Worm (Caenorhabditis elegans) whole organism, young adult: Measurements from ENCODE around the gene F59E12.6.

Experiments used
- C06A6.2 ChIP-seq: fragments of 200-800 bp; sonication (Bioruptor generic); conservative IDR thresholded peaks from 2 replicates; pipeline ENCODE4 v1.3.6; 2022; ENCODE audit warnings: missing genetic modification characterization, missing compliant biosample characterization
- F10E7.11 ChIP-seq: sonication (generic microtip); optimal IDR thresholded peaks from 2 replicates; lab custom pipeline; 2017; ENCODE audit warnings: mild to moderate bottlenecking, missing genetic modification characterization, moderate library complexity, missing compliant biosample characterization
- F22D6.2 ChIP-seq: sonication (generic microtip); optimal IDR thresholded peaks from 2 replicates; lab custom pipeline; 2016; ENCODE audit warnings: mild to moderate bottlenecking, missing genetic modification characterization, missing compliant biosample characterization
- F39B2.1 ChIP-seq: fragments of 200-800 bp; sonication (Bioruptor generic); IDR thresholded peaks from 2 replicates; pipeline ENCODE4 v1.3.6; 2022; ENCODE audit warnings: missing genetic modification reagents, missing genetic modification characterization, missing compliant biosample characterization
- K12H6.12 ChIP-seq: fragments of 200-800 bp; sonication (Bioruptor generic); optimal IDR thresholded peaks from 2 replicates; lab custom pipeline; 2018; ENCODE audit warnings: mild to moderate bottlenecking, missing genetic modification characterization, missing compliant biosample characterization
- T26A5.8 ChIP-seq: sonication (generic microtip); optimal IDR thresholded peaks from 2 replicates; lab custom pipeline; 2016; ENCODE audit warnings: missing genetic modification characterization, missing compliant biosample characterization
- Y95B8A.8 ChIP-seq: fragments of 200-800 bp; sonication (Bioruptor generic); IDR thresholded peaks from 2 replicates; pipeline ENCODE4 v1.3.6; 2022; ENCODE audit warnings: missing genetic modification reagents, missing genetic modification characterization, missing compliant biosample characterization
- akir-1 ChIP-seq: fragments of 200-800 bp; sonication (Bioruptor generic); optimal IDR thresholded peaks from 2 replicates; lab custom pipeline; 2018; ENCODE audit warnings: mild to moderate bottlenecking, missing genetic modification characterization, moderate library complexity, missing compliant biosample characterization
- ama-1 ChIP-seq, 3 experiments: fragments of 150-350 bp in 1 of 3; sonication (generic microtip) in 2 of 3; optimal IDR thresholded peaks; 2 replicates each; lab custom pipeline; 2014 to 2018; ENCODE audit warnings: missing biosample characterization in 2 of 3, missing genetic modification characterization in 2 of 3, missing genetic modification reagents in 2 of 3
- bed-1 ChIP-seq: fragments of 200-800 bp; sonication (Bioruptor generic); IDR thresholded peaks from 2 replicates; pipeline ENCODE4 v1.3.6; 2022; ENCODE audit warnings: missing genetic modification reagents, missing genetic modification characterization, missing compliant biosample characterization
- ceh-100 ChIP-seq: fragments of 200-800 bp; sonication (Bioruptor generic); IDR thresholded peaks from 2 replicates; pipeline ENCODE4 v1.3.6; 2022; ENCODE audit warnings: missing genetic modification reagents, missing genetic modification characterization, missing compliant biosample characterization
- ceh-27 ChIP-seq: fragments of 200-800 bp; sonication (Bioruptor generic); optimal IDR thresholded peaks from 2 replicates; lab custom pipeline; 2018; ENCODE audit warnings: mild to moderate bottlenecking, missing genetic modification characterization, moderate library complexity, missing compliant biosample characterization
- ceh-40 ChIP-seq: fragments of 200-800 bp; sonication (Bioruptor generic); IDR thresholded peaks from 2 replicates; pipeline ENCODE4 v1.3.6; 2022; ENCODE audit warnings: missing genetic modification characterization, missing compliant biosample characterization
- dox-1 ChIP-seq: fragments of 200-800 bp; sonication (Bioruptor generic); IDR thresholded peaks from 2 replicates; pipeline ENCODE4 v1.3.6; 2022; ENCODE audit warnings: missing genetic modification reagents, missing genetic modification characterization, missing compliant biosample characterization
- dpff-1 ChIP-seq: sonication (generic microtip); optimal IDR thresholded peaks from 2 replicates; lab custom pipeline; 2017; ENCODE audit warnings: mild to moderate bottlenecking, missing genetic modification characterization, missing compliant biosample characterization
- dpl-1 ChIP-seq: fragments of 150-350 bp; optimal IDR thresholded peaks from 2 replicates; lab custom pipeline; 2014; ENCODE audit warnings: missing biosample characterization, missing genetic modification reagents, missing genetic modification characterization
- egrh-3 ChIP-seq: fragments of 200-800 bp; sonication (Bioruptor generic); IDR thresholded peaks from 2 replicates; pipeline ENCODE4 v1.3.6; 2022; ENCODE audit warnings: missing genetic modification reagents, missing genetic modification characterization, missing compliant biosample characterization
- ets-4 ChIP-seq: fragments of 200-800 bp; sonication (Bioruptor generic); optimal IDR thresholded peaks from 2 replicates; lab custom pipeline; 2018; ENCODE audit warnings: mild to moderate bottlenecking, missing genetic modification characterization, missing compliant biosample characterization
- hlh-26 ChIP-seq: fragments of 200-800 bp; sonication (Bioruptor generic); conservative IDR thresholded peaks from 2 replicates; pipeline ENCODE4 v1.3.6; 2022; ENCODE audit warnings: missing genetic modification reagents, missing genetic modification characterization, missing compliant biosample characterization
- hmg-1.2 ChIP-seq: fragments of 200-800 bp; sonication (Bioruptor generic); IDR thresholded peaks from 2 replicates; pipeline ENCODE4 v1.3.6; 2022; ENCODE audit warnings: missing genetic modification reagents, missing genetic modification characterization, missing compliant biosample characterization
- hsf-1 ChIP-seq: fragments of 200-800 bp; sonication (Bioruptor generic); IDR thresholded peaks from 2 replicates; pipeline ENCODE4 v1.3.6; 2022; ENCODE audit warnings: missing genetic modification reagents, missing genetic modification characterization, missing compliant biosample characterization
- let-607 ChIP-seq, 2 experiments: fragments of 200-800 bp in 1 of 2; sonication (Bioruptor generic) in 1 of 2; sonication (generic microtip) in 1 of 2; optimal IDR thresholded peaks; 2 replicates each; lab custom pipeline; 2016 to 2018; ENCODE audit warnings: mild to moderate bottlenecking in 2 of 2, missing compliant biosample characterization in 2 of 2, missing genetic modification characterization in 2 of 2, moderate library complexity in 2 of 2, missing genotype in 1 of 2
- lir-1 ChIP-seq: fragments of 200-800 bp; sonication (Bioruptor generic); conservative IDR thresholded peaks from 2 replicates; pipeline ENCODE4 v1.3.6; 2022; ENCODE audit warnings: missing genetic modification reagents, missing genetic modification characterization, missing compliant biosample characterization
- madf-6 ChIP-seq: fragments of 200-800 bp; sonication (Bioruptor generic); IDR thresholded peaks from 2 replicates; pipeline ENCODE4 v1.3.6; 2022; ENCODE audit warnings: missing genetic modification reagents, missing genetic modification characterization, missing compliant biosample characterization
- mes-4 ChIP-seq: sonication (generic microtip); optimal IDR thresholded peaks from 2 replicates; lab custom pipeline; 2016; ENCODE audit warnings: missing genotype, missing genetic modification characterization, missing compliant biosample characterization
- nfya-2 ChIP-seq: fragments of 200-800 bp; sonication (Bioruptor generic); IDR thresholded peaks from 2 replicates; pipeline ENCODE4 v1.3.6; 2022; ENCODE audit warnings: missing genetic modification reagents, missing genetic modification characterization, missing compliant biosample characterization
- nhr-179 ChIP-seq: sonication (generic microtip); optimal IDR thresholded peaks from 2 replicates; lab custom pipeline; 2016; ENCODE audit warnings: mild to moderate bottlenecking, missing genetic modification characterization, missing compliant biosample characterization
- nhr-80 ChIP-seq: sonication (generic microtip); optimal IDR thresholded peaks from 2 replicates; lab custom pipeline; 2016; ENCODE audit warnings: missing genetic modification characterization, missing compliant biosample characterization
- rcor-1 ChIP-seq: fragments of 200-800 bp; sonication (Bioruptor generic); IDR thresholded peaks from 2 replicates; pipeline ENCODE4 v1.3.6; 2022; ENCODE audit warnings: missing genetic modification reagents, missing genetic modification characterization, missing compliant biosample characterization
- rec-8 ChIP-seq, 2 experiments: sonication (generic microtip); optimal IDR thresholded peaks; 2 replicates each; lab custom pipeline; 2016; ENCODE audit warnings: mild to moderate bottlenecking in 2 of 2, missing genetic modification characterization in 2 of 2, missing genetic modification reagents in 2 of 2, missing genotype in 2 of 2, missing biosample characterization in 1 of 2, missing compliant biosample characterization in 1 of 2, moderate library complexity in 1 of 2
- snpc-1.1 ChIP-seq: sonication (generic microtip); optimal IDR thresholded peaks from 2 replicates; lab custom pipeline; 2017; ENCODE audit warnings: missing genetic modification characterization, mild to moderate bottlenecking, missing compliant biosample characterization, antibody characterized with exemption, moderate library complexity, missing genotype, missing genetic modification reagents; ENCODE audit not compliant: insufficient read depth
- snpc-4 ChIP-seq, 5 experiments: fragments of 150-350 bp in 1 of 5; sonication (generic microtip) in 4 of 5; optimal IDR thresholded peaks; 2 replicates each; lab custom pipeline; 2014 to 2018; ENCODE audit warnings: missing genetic modification characterization in 5 of 5, missing biosample characterization in 3 of 5, antibody characterized with exemption in 2 of 5, mild to moderate bottlenecking in 2 of 5, missing compliant biosample characterization in 2 of 5, missing genotype in 2 of 5, moderate library complexity in 2 of 5, missing genetic modification reagents in 1 of 5
- somi-1 ChIP-seq: fragments of 200-800 bp; sonication (Bioruptor generic); optimal IDR thresholded peaks from 2 replicates; lab custom pipeline; 2018; ENCODE audit warnings: mild to moderate bottlenecking, missing genetic modification characterization, missing compliant biosample characterization
- zfh-2 ChIP-seq: fragments of 200-800 bp; sonication (Bioruptor generic); conservative IDR thresholded peaks from 2 replicates; pipeline ENCODE4 v1.3.6; 2022; ENCODE audit warnings: missing genetic modification reagents, missing genetic modification characterization, missing compliant biosample characterization
- ztf-28 ChIP-seq: fragments of 200-800 bp; sonication (Bioruptor generic); IDR thresholded peaks from 2 replicates; pipeline ENCODE4 v1.3.6; 2022; ENCODE audit warnings: missing genetic modification reagents, missing genetic modification characterization, missing compliant biosample characterization

F59E12.6 gene

ce11 chrII:5585788-5586187 lies 45.0 kb downstream of the F59E12.6 start, which contains the start of gene lys-8:
Gene lys-8, plus strand, starts transcription at chrII:5586178.
- TF ChIP-seq hlh-26 (GFP tag; lab: Robert Waterston, UW) (no peak), ets-4 (GFP tag; lab: Kevin White, UChicago) (peak; percentile 44), snpc-4 (GFP tag; optimal IDR thresholded peaks at IDR 0.05; lab: Kevin White, UChicago) (no peak), snpc-4 (tag; optimal IDR thresholded peaks at IDR 0.05; lab: Kevin White, UChicago) (peak in 1 of 4 experiments; percentile 49), rcor-1 (GFP tag; lab: Robert Waterston, UW) (no peak), dox-1 (peak; percentile 46; the same call in 1 of the 2 replicates), let-607 (tag; optimal IDR thresholded peaks at IDR 0.05; lab: Kevin White, UChicago) (peak in 1 of 2 experiments; percentile 13), nhr-80 (tag; lab: Kevin White, UChicago) (peak; percentile 93)
- TF ChIP-seq, all 124 proteins: peak for 5

- no peak for TF ChIP-seq K12H6.12 (tag; lab: Kevin White, UChicago)
- no peak for TF ChIP-seq hsf-1
- TF ChIP-seq ceh-27 (GFP tag; lab: Kevin White, UChicago), result no peak
- TF ChIP-seq Y95B8A.8 (GFP tag; lab: Robert Waterston, UW), result no peak
- no peak for TF ChIP-seq madf-6 (GFP tag; lab: Robert Waterston, UW)
- no peak for TF ChIP-seq C06A6.2 (GFP tag; lab: Robert Waterston, UW)
- TF ChIP-seq dpff-1 (tag; lab: Kevin White, UChicago), result no peak
- TF ChIP-seq hmg-1.2 (GFP tag; lab: Robert Waterston, UW), result no peak
- no peak for TF ChIP-seq snpc-1.1 (tag; lab: Kevin White, UChicago)
- no peak for TF ChIP-seq F22D6.2 (tag; lab: Kevin White, UChicago)
- TF ChIP-seq somi-1 (GFP tag; lab: Kevin White, UChicago), result no peak
- TF ChIP-seq let-607 (tag; optimal IDR thresholded peaks at IDR 0.05; lab: Kevin White, UChicago), result no peak
- TF ChIP-seq F39B2.1, result no peak
These were observed 48.4 kb downstream of the F59E12.6 start, which contains the start of gene T25E4.2 for ce11 chrII:5582309-5582708. Gene T25E4.2, minus strand, starts transcription at chrII:5582409.

- TF ChIP-seq akir-1 (no peak), bed-1 (0 out of 2 replicates have a peak, but pooled peaks have one; percentile 56)
These were observed 51.5 kb downstream of the F59E12.6 start for ce11 chrII:5579236-5579635.

ce11 chrII:5578714-5579113 lies 52.0 kb downstream of the F59E12.6 start:
- TF ChIP-seq nfya-2 (GFP tag; lab: Robert Waterston, UW) (no peak), zfh-2 (peak; percentile 74; the same call in 1 of the 2 replicates), T26A5.8 (tag; lab: Kevin White, UChicago) (no peak), mes-4 (tag; lab: Kevin White, UChicago) (no peak), lir-1 (GFP tag; lab: Robert Waterston, UW) (no peak), ceh-40 (no peak), dpff-1 (tag; lab: Kevin White, UChicago) (no peak), ama-1 (optimal IDR thresholded peaks at IDR 0.05; lab: Kevin White, UChicago) (no peak), ama-1 (GFP tag; optimal IDR thresholded peaks at IDR 0.05; lab: Kevin White, UChicago) (no peak), F10E7.11 (tag; lab: Kevin White, UChicago) (no peak), ztf-28 (GFP tag; lab: Robert Waterston, UW) (no peak), rec-8 (tag; optimal IDR thresholded peaks at IDR 0.05; lab: Kevin White, UChicago) (no peak), egrh-3 (GFP tag; lab: Robert Waterston, UW) (peak; percentile 76), nhr-179 (tag; lab: Kevin White, UChicago) (no peak), Y95B8A.8 (GFP tag; lab: Robert Waterston, UW) (no peak), ceh-100 (no peak), dpl-1 (GFP tag; lab: Kevin White, UChicago) (no peak)
